Fruit fly (Drosophila melanogaster) whole organism, prepupa: Measurements from ENCODE around the gene CG13071.
A peak's percentile ranks its signal among the peaks of the same experiment; 100 is the strongest.

Experiments
- CG3032 ChIP-seq: fragments of 200-800 bp; optimal IDR thresholded peaks from 2 replicates; lab custom pipeline; 2019; ENCODE audit warnings: missing biosample characterization, mild to moderate bottlenecking, missing genetic modification characterization, moderate library complexity
- Sox102F ChIP-seq: fragments of 200-800 bp; sonication (Bioruptor generic); optimal IDR thresholded peaks from 2 replicates; lab custom pipeline; 2016; ENCODE audit warnings: missing biosample characterization, mild to moderate bottlenecking, missing genetic modification characterization
- dac ChIP-seq: fragments of 200-800 bp; sonication (Bioruptor generic); optimal IDR thresholded peaks from 2 replicates; lab custom pipeline; 2017; ENCODE audit warnings: missing biosample characterization, mild to moderate bottlenecking, missing genetic modification characterization

dm6 chr3L:16286258-16286657 is 23.7 kb downstream of the CG13071 start:
- TF ChIP-seq Sox102F (GFP tag; lab: Kevin White, UChicago) (peak; percentile 12), CG3032 (tag; lab: Kevin White, UChicago) (peak; percentile 85), dac (GFP tag; lab: Kevin White, UChicago) (no peak)
